Fruit fly (Drosophila melanogaster) Kc167 (cell line): ENCODE measurements around the gene nebu.

Experiments
- Myc ChIP-seq: fragments of >200 bp; optimal IDR thresholded peaks from 2 replicates; lab custom pipeline; 2017; ENCODE audit warnings: missing external identifiers
- Sin3A ChIP-seq: fragments of >200 bp; optimal IDR thresholded peaks from 2 replicates; lab custom pipeline; 2018; ENCODE audit warnings: missing external identifiers
- h ChIP-seq: fragments of >200 bp; optimal IDR thresholded peaks from 3 replicates; lab custom pipeline; 2018; ENCODE audit warnings: missing external identifiers
- psq ChIP-seq: fragments of >200 bp; optimal IDR thresholded peaks from 2 replicates; lab custom pipeline; 2017; ENCODE audit warnings: missing external identifiers

- no peak for TF ChIP-seq Sin3A (lab: Kevin White, UChicago)
- TF ChIP-seq Myc (lab: Kevin White, UChicago) = no peak
- TF ChIP-seq h (lab: Kevin White, UChicago) = no peak
- no peak for TF ChIP-seq psq (lab: Kevin White, UChicago)
These were observed 18.5 kb upstream of the nebu start, which contains the start of gene CG32107 for dm6 chr3L:12861255-12861899.
